Fruit fly (Drosophila melanogaster): ENCODE measurements around the gene CheA84a.
A peak's percentile ranks its signal among the peaks of the same experiment; 100 is the strongest.

CheA84a gene

dm6 chr3R:8250166-8250733 is 45.6 kb upstream of the CheA84a start, which contains the start of gene mtg (continued):
- TF ChIP-seq CG9215 (GFP tag; IDR thresholded peaks at IDR 0.05): no peak
- TF ChIP-seq D (optimal IDR thresholded peaks at IDR 0.05): no peak
- TF ChIP-seq D (GFP tag; optimal IDR thresholded peaks at IDR 0.05): no peak
- no peak for TF ChIP-seq CG12769 (tag; optimal IDR thresholded peaks at IDR 0.05)
- TF ChIP-seq CG6765 (GFP tag; optimal IDR thresholded peaks at IDR 0.05): no peak
- TF ChIP-seq z (GFP tag; IDR thresholded peaks at IDR 0.05): no peak
- no peak for TF ChIP-seq Mes4 (GFP tag; optimal IDR thresholded peaks at IDR 0.05)
- TF ChIP-seq Deaf1 (tag; optimal IDR thresholded peaks at IDR 0.05): peak; percentile 95
- no peak for TF ChIP-seq CG3847 (GFP tag; IDR thresholded peaks at IDR 0.05)
- TF ChIP-seq CG4820 (GFP tag; optimal IDR thresholded peaks at IDR 0.05): no peak
- no peak for TF ChIP-seq CG14710 (tag; optimal IDR thresholded peaks at IDR 0.05)
- no peak for TF ChIP-seq sr (GFP tag; IDR thresholded peaks at IDR 0.05)
- TF ChIP-seq Elba2 (GFP tag; optimal IDR thresholded peaks at IDR 0.05): no peak
- no peak for TF ChIP-seq CG7839 (tag; optimal IDR thresholded peaks at IDR 0.05)
- TF ChIP-seq Dip3 (GFP tag; optimal IDR thresholded peaks at IDR 0.05): no peak
- no peak for TF ChIP-seq da (GFP tag; optimal IDR thresholded peaks at IDR 0.05)
- no peak for TF ChIP-seq eyg (GFP tag; optimal IDR thresholded peaks at IDR 0.05)
- TF ChIP-seq CG13123 (GFP tag; optimal IDR thresholded peaks at IDR 0.05): no peak
- no peak for TF ChIP-seq Six4 (GFP tag; optimal IDR thresholded peaks at IDR 0.05)
- no peak for TF ChIP-seq ems (GFP tag; optimal IDR thresholded peaks at IDR 0.05)
- no peak for TF ChIP-seq vnd (GFP tag; IDR thresholded peaks at IDR 0.05; ENCODE audit: partially characterized antibody)
- no peak for TF ChIP-seq BtbVII (GFP tag; optimal IDR thresholded peaks at IDR 0.05)
- TF ChIP-seq B-H2 (GFP tag; optimal IDR thresholded peaks at IDR 0.05): no peak
- no peak for TF ChIP-seq CG2678 (tag; optimal IDR thresholded peaks at IDR 0.05)
- TF ChIP-seq CG33557 (GFP tag; optimal IDR thresholded peaks at IDR 0.05): no peak
- TF ChIP-seq CG16863 (GFP tag; optimal IDR thresholded peaks at IDR 0.05): no peak
- TF ChIP-seq psq (GFP tag; optimal IDR thresholded peaks at IDR 0.05): no peak
- no peak for TF ChIP-seq pros (GFP tag; optimal IDR thresholded peaks at IDR 0.05)
- no peak for TF ChIP-seq bab2 (GFP tag; optimal IDR thresholded peaks at IDR 0.05)
- no peak for TF ChIP-seq CG11456 (GFP tag; IDR thresholded peaks at IDR 0.05)
- TF ChIP-seq sens (GFP tag): peak; percentile 16
- TF ChIP-seq CG43689 (GFP tag; IDR thresholded peaks at IDR 0.05): no peak
- no peak for TF ChIP-seq CG32532 (GFP tag; IDR thresholded peaks at IDR 0.05)
- no peak for TF ChIP-seq pan (optimal IDR thresholded peaks at IDR 0.05)
- TF ChIP-seq pan (GFP tag; optimal IDR thresholded peaks at IDR 0.05 in 1 of 2, IDR thresholded peaks at IDR 0.05 in 1 of 2): no peak
- TF ChIP-seq al (GFP tag; IDR thresholded peaks at IDR 0.05): no peak
- TF ChIP-seq prd (optimal IDR thresholded peaks at IDR 0.05): no peak
- TF ChIP-seq prd (GFP tag; IDR thresholded peaks at IDR 0.05): no peak
- TF ChIP-seq CG11504 (tag; optimal IDR thresholded peaks at IDR 0.05): peak; percentile 59
- TF ChIP-seq gce (GFP tag; IDR thresholded peaks at IDR 0.05): no peak

dm6 chr3R:8248138-8248537 is 43.5 kb upstream of the CheA84a start, which contains the start of gene CG15864:
CG15864 (plus strand) TSS chr3R:8248438.
- TF ChIP-seq CG34376 (GFP tag; optimal IDR thresholded peaks at IDR 0.05): no peak
- TF ChIP-seq bbx (GFP tag; IDR thresholded peaks at IDR 0.05; ENCODE audit: partially characterized antibody): no peak
- TF ChIP-seq ash1 (GFP tag; optimal IDR thresholded peaks at IDR 0.05): no peak
- TF ChIP-seq wdn (GFP tag; IDR thresholded peaks at IDR 0.05): no peak
- TF ChIP-seq tgo (GFP tag; IDR thresholded peaks at IDR 0.05): no peak
- no peak for TF ChIP-seq Asciz (GFP tag; optimal IDR thresholded peaks at IDR 0.05)
- TF ChIP-seq disco-r (GFP tag; optimal IDR thresholded peaks at IDR 0.05): no peak
- TF ChIP-seq Atf3 (GFP tag; optimal IDR thresholded peaks at IDR 0.05): no peak
- TF ChIP-seq Gug (GFP tag; IDR thresholded peaks at IDR 0.05): no peak
- TF ChIP-seq eve (GFP tag; optimal IDR thresholded peaks at IDR 0.05): no peak
- no peak for TF ChIP-seq CG8924 (tag; optimal IDR thresholded peaks at IDR 0.05)
- no peak for TF ChIP-seq cad (GFP tag; optimal IDR thresholded peaks at IDR 0.05)
- TF ChIP-seq zfh2 (GFP tag; optimal IDR thresholded peaks at IDR 0.05): no peak
- no peak for TF ChIP-seq CG10321 (GFP tag; IDR thresholded peaks at IDR 0.05)
- no peak for TF ChIP-seq ems (GFP tag; optimal IDR thresholded peaks at IDR 0.05)
- TF ChIP-seq CG13424 (tag; optimal IDR thresholded peaks at IDR 0.05): no peak
